Worm (Caenorhabditis elegans) whole organism, young adult: Measurements from ENCODE around the gene msp-40.

ENCODE experiments used
- B0019.2 ChIP-seq: fragments of 200-800 bp; sonication (Bioruptor generic); conservative IDR thresholded peaks from 2 replicates; pipeline ENCODE4 v1.3.6; 2022; ENCODE audit warnings: missing genetic modification reagents, missing genetic modification characterization, missing compliant biosample characterization
- B0261.1 ChIP-seq: sonication (generic microtip); optimal IDR thresholded peaks from 2 replicates; lab custom pipeline; 2016; ENCODE audit warnings: mild to moderate bottlenecking, missing genetic modification characterization, moderate library complexity, missing compliant biosample characterization
- F10E7.11 ChIP-seq: sonication (generic microtip); optimal IDR thresholded peaks from 2 replicates; lab custom pipeline; 2017; ENCODE audit warnings: mild to moderate bottlenecking, missing genetic modification characterization, moderate library complexity, missing compliant biosample characterization
- F33H1.4 ChIP-seq: fragments of 200-800 bp; sonication (Bioruptor generic); IDR thresholded peaks from 2 replicates; pipeline ENCODE4 v1.3.6; 2022; ENCODE audit warnings: missing genetic modification reagents, missing genetic modification characterization, missing compliant biosample characterization
- F52B5.7 ChIP-seq: sonication (generic microtip); optimal IDR thresholded peaks from 2 replicates; lab custom pipeline; 2016; ENCODE audit warnings: mild to moderate bottlenecking, missing genetic modification characterization, missing compliant biosample characterization
- F55B11.4 ChIP-seq: sonication (generic microtip); optimal IDR thresholded peaks from 2 replicates; lab custom pipeline; 2016; ENCODE audit warnings: missing compliant biosample characterization, missing genetic modification characterization, borderline replicate concordance; ENCODE audit not compliant: insufficient read depth
- F57C9.4 ChIP-seq: sonication (generic microtip); optimal IDR thresholded peaks from 2 replicates; lab custom pipeline; 2017; ENCODE audit warnings: mild to moderate bottlenecking, missing genetic modification characterization, missing compliant biosample characterization
- K12H6.12 ChIP-seq: fragments of 200-800 bp; sonication (Bioruptor generic); optimal IDR thresholded peaks from 2 replicates; lab custom pipeline; 2018; ENCODE audit warnings: mild to moderate bottlenecking, missing genetic modification characterization, missing compliant biosample characterization
- T26A5.8 ChIP-seq: sonication (generic microtip); optimal IDR thresholded peaks from 2 replicates; lab custom pipeline; 2016; ENCODE audit warnings: missing genetic modification characterization, missing compliant biosample characterization
- Y53F4B.3 ChIP-seq: fragments of 200-800 bp; sonication (Bioruptor generic); IDR thresholded peaks from 2 replicates; pipeline ENCODE4 v1.3.6; 2022; ENCODE audit warnings: missing genetic modification reagents, missing genetic modification characterization, missing compliant biosample characterization
- Y95B8A.8 ChIP-seq: fragments of 200-800 bp; sonication (Bioruptor generic); IDR thresholded peaks from 2 replicates; pipeline ENCODE4 v1.3.6; 2022; ENCODE audit warnings: missing genetic modification reagents, missing genetic modification characterization, missing compliant biosample characterization
- ama-1 ChIP-seq, 3 experiments: fragments of 150-350 bp in 1 of 3; sonication (generic microtip) in 2 of 3; optimal IDR thresholded peaks; 2 replicates each; lab custom pipeline; 2014 to 2018; ENCODE audit warnings: missing biosample characterization in 2 of 3, missing genetic modification characterization in 2 of 3, missing genetic modification reagents in 2 of 3
- athp-1 ChIP-seq: sonication (generic microtip); optimal IDR thresholded peaks from 2 replicates; lab custom pipeline; 2017; ENCODE audit warnings: mild to moderate bottlenecking, missing genetic modification characterization, missing compliant biosample characterization
- attf-5 ChIP-seq: fragments of 200-800 bp; sonication (Bioruptor generic); optimal IDR thresholded peaks from 2 replicates; lab custom pipeline; 2018; ENCODE audit warnings: mild to moderate bottlenecking, missing genetic modification characterization, missing compliant biosample characterization
- ceh-100 ChIP-seq: fragments of 200-800 bp; sonication (Bioruptor generic); IDR thresholded peaks from 2 replicates; pipeline ENCODE4 v1.3.6; 2022; ENCODE audit warnings: missing genetic modification reagents, missing genetic modification characterization, missing compliant biosample characterization
- ceh-27 ChIP-seq: fragments of 200-800 bp; sonication (Bioruptor generic); optimal IDR thresholded peaks from 2 replicates; lab custom pipeline; 2018; ENCODE audit warnings: mild to moderate bottlenecking, missing genetic modification characterization, moderate library complexity, missing compliant biosample characterization
- ceh-91 ChIP-seq: fragments of 200-800 bp; sonication (Bioruptor generic); IDR thresholded peaks from 2 replicates; pipeline ENCODE4 v1.3.6; 2022; ENCODE audit warnings: missing genetic modification reagents, missing genetic modification characterization, missing compliant biosample characterization
- chd-7 ChIP-seq: sonication (generic microtip); optimal IDR thresholded peaks from 2 replicates; lab custom pipeline; 2016; ENCODE audit warnings: mild to moderate bottlenecking, missing genetic modification characterization, moderate library complexity, missing compliant biosample characterization
- efl-1 ChIP-seq: fragments of 150-350 bp; optimal IDR thresholded peaks from 2 replicates; lab custom pipeline; 2014; ENCODE audit warnings: missing biosample characterization, missing genetic modification reagents, missing genetic modification characterization
- egrh-3 ChIP-seq: fragments of 200-800 bp; sonication (Bioruptor generic); IDR thresholded peaks from 2 replicates; pipeline ENCODE4 v1.3.6; 2022; ENCODE audit warnings: missing genetic modification reagents, missing genetic modification characterization, missing compliant biosample characterization
- ets-4 ChIP-seq: fragments of 200-800 bp; sonication (Bioruptor generic); optimal IDR thresholded peaks from 2 replicates; lab custom pipeline; 2018; ENCODE audit warnings: mild to moderate bottlenecking, missing genetic modification characterization, missing compliant biosample characterization
- lin-26 ChIP-seq: fragments of 200-800 bp; sonication (Bioruptor generic); IDR thresholded peaks from 2 replicates; pipeline ENCODE4 v1.3.6; 2022; ENCODE audit warnings: missing genetic modification reagents, missing genetic modification characterization, missing compliant biosample characterization
- lir-1 ChIP-seq: fragments of 200-800 bp; sonication (Bioruptor generic); conservative IDR thresholded peaks from 2 replicates; pipeline ENCODE4 v1.3.6; 2022; ENCODE audit warnings: missing genetic modification reagents, missing genetic modification characterization, missing compliant biosample characterization
- lsy-27 ChIP-seq: sonication (generic microtip); optimal IDR thresholded peaks from 2 replicates; lab custom pipeline; 2017; ENCODE audit warnings: missing genetic modification characterization, mild to moderate bottlenecking, missing compliant biosample characterization, antibody characterized with exemption, missing genotype, borderline replicate concordance; ENCODE audit not compliant: insufficient read depth
- madf-3 ChIP-seq: fragments of 200-800 bp; sonication (Bioruptor generic); IDR thresholded peaks from 2 replicates; pipeline ENCODE4 v1.3.6; 2022; ENCODE audit warnings: missing genetic modification reagents, missing genetic modification characterization, missing compliant biosample characterization
- madf-6 ChIP-seq: fragments of 200-800 bp; sonication (Bioruptor generic); IDR thresholded peaks from 2 replicates; pipeline ENCODE4 v1.3.6; 2022; ENCODE audit warnings: missing genetic modification reagents, missing genetic modification characterization, missing compliant biosample characterization
- mcd-1 ChIP-seq: fragments of 200-800 bp; sonication (Bioruptor generic); IDR thresholded peaks from 2 replicates; pipeline ENCODE4 v1.3.6; 2022; ENCODE audit warnings: missing genetic modification reagents, missing genetic modification characterization, missing compliant biosample characterization
- mel-28 ChIP-seq: sonication (generic microtip); optimal IDR thresholded peaks from 2 replicates; lab custom pipeline; 2016; ENCODE audit warnings: borderline replicate concordance, mild to moderate bottlenecking, missing genetic modification characterization, missing compliant biosample characterization
- mes-4 ChIP-seq: sonication (generic microtip); optimal IDR thresholded peaks from 2 replicates; lab custom pipeline; 2016; ENCODE audit warnings: missing genotype, missing genetic modification characterization, missing compliant biosample characterization
- nfya-1 ChIP-seq: sonication (generic microtip); optimal IDR thresholded peaks from 2 replicates; lab custom pipeline; 2017; ENCODE audit warnings: antibody characterized with exemption, missing compliant biosample characterization, missing genetic modification characterization, borderline replicate concordance; ENCODE audit not compliant: insufficient read depth
- nfyb-1 ChIP-seq: fragments of 200-800 bp; sonication (Bioruptor generic); IDR thresholded peaks from 2 replicates; pipeline ENCODE4 v1.3.6; 2022; ENCODE audit warnings: missing genetic modification reagents, missing genetic modification characterization, missing compliant biosample characterization
- nhr-120 ChIP-seq: fragments of 200-800 bp; sonication (Bioruptor generic); IDR thresholded peaks from 2 replicates; pipeline ENCODE4 v1.3.6; 2022; ENCODE audit warnings: missing genetic modification characterization, missing compliant biosample characterization
- nhr-27 ChIP-seq: fragments of 200-800 bp; sonication (Bioruptor generic); optimal IDR thresholded peaks from 2 replicates; lab custom pipeline; 2018; ENCODE audit warnings: mild to moderate bottlenecking, missing genetic modification characterization, moderate library complexity, missing compliant biosample characterization
- nhr-90 ChIP-seq: sonication (generic microtip); optimal IDR thresholded peaks from 2 replicates; lab custom pipeline; 2016; ENCODE audit warnings: missing genotype, mild to moderate bottlenecking, missing genetic modification characterization, missing compliant biosample characterization
- rec-8 ChIP-seq, 2 experiments: sonication (generic microtip); optimal IDR thresholded peaks; 2 replicates each; lab custom pipeline; 2016; ENCODE audit warnings: mild to moderate bottlenecking in 2 of 2, missing genetic modification characterization in 2 of 2, missing genetic modification reagents in 2 of 2, missing genotype in 2 of 2, missing biosample characterization in 1 of 2, missing compliant biosample characterization in 1 of 2, moderate library complexity in 1 of 2
- sea-2 ChIP-seq: fragments of 200-800 bp; sonication (Bioruptor generic); IDR thresholded peaks from 2 replicates; pipeline ENCODE4 v1.3.6; 2022; ENCODE audit warnings: missing genetic modification characterization, missing compliant biosample characterization
- snpc-3.4 ChIP-seq: sonication (generic microtip); optimal IDR thresholded peaks from 2 replicates; lab custom pipeline; 2017; ENCODE audit warnings: missing genetic modification characterization, mild to moderate bottlenecking, missing compliant biosample characterization, antibody characterized with exemption, moderate library complexity, missing genotype, missing genetic modification reagents
- tbp1 ChIP-seq: fragments of 200-800 bp; sonication (Bioruptor generic); optimal IDR thresholded peaks from 2 replicates; lab custom pipeline; 2018; ENCODE audit warnings: mild to moderate bottlenecking, missing genetic modification characterization, missing compliant biosample characterization
- tbx-9 ChIP-seq: sonication (generic microtip); optimal IDR thresholded peaks from 2 replicates; lab custom pipeline; 2016; ENCODE audit warnings: borderline replicate concordance, missing genetic modification characterization, inconsistent platforms, missing compliant biosample characterization
- xnd-1 ChIP-seq: sonication (generic microtip); optimal IDR thresholded peaks from 2 replicates; lab custom pipeline; 2016; ENCODE audit warnings: missing genotype, missing genetic modification reagents, missing genetic modification characterization, missing compliant biosample characterization
- zfh-2 ChIP-seq: fragments of 200-800 bp; sonication (Bioruptor generic); conservative IDR thresholded peaks from 2 replicates; pipeline ENCODE4 v1.3.6; 2022; ENCODE audit warnings: missing genetic modification reagents, missing genetic modification characterization, missing compliant biosample characterization

The msp-40 gene

DNA sequence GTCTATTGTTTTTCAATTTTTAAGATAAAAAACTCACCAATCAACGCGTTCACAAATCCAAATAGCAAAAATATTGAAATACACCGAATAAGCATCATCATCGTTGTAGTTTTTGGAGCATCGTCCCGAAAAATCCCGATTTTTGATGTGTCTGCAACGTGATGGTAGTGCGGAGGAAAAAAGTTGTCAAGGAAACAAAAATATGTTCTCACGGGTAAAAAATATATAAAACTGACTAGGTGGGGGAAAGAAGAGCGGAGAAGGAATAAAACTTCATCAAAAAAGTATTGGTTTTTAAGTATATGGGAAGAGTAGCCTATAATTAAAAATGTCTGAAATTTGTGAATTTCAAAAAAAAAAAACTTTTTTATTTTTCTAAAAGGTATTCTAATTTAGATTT lies 13.2 kb upstream of the msp-40 start, which contains the start of gene rig-6:
Gene rig-6 (minus strand): TSS at position 101 of the 400 bp plus-strand sequence.
- TF ChIP-seq F55B11.4 (no peak), madf-6 (no peak), efl-1 (no peak), mcd-1 (GFP tag; lab: Robert Waterston, UW) (no peak), mel-28 (tag; lab: Kevin White, UChicago) (no peak), egrh-3 (GFP tag; lab: Robert Waterston, UW) (no peak), tbp1 (GFP tag; lab: Kevin White, UChicago) (no peak), F10E7.11 (tag; lab: Kevin White, UChicago) (no peak), snpc-3.4 (no peak), madf-3 (no peak)

DNA sequence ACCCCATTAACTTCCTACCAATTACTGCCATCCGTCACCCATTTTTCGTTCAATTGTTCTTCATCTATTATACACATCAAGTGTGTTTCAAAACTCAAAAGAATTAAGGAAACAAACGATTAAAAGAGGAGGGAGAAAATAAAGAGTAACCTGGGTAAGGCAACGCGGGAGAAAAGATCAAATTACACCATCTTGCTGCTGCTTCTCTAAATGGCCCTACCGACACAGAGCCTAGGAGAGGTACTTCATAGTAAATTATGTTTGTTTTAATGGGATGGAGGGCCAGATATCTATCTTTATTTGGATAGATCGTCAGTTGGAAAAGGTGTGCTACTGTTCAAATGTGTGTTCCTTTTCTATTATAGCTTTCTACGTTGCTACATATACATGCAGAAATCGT lies 9.9 kb upstream of the msp-40 start:
- TF ChIP-seq tbx-9 (tag; lab: Kevin White, UChicago) = no peak
- no peak for TF ChIP-seq ceh-91 (GFP tag; lab: Robert Waterston, UW)
- no peak for TF ChIP-seq ceh-100
- no peak for TF ChIP-seq mes-4
- TF ChIP-seq T26A5.8 (tag; lab: Kevin White, UChicago) = no peak
- no peak for TF ChIP-seq nhr-27 (tag; lab: Kevin White, UChicago)
- no peak for TF ChIP-seq K12H6.12
- TF ChIP-seq xnd-1 (tag; lab: Kevin White, UChicago) = no peak
- TF ChIP-seq nhr-90 (tag; lab: Kevin White, UChicago) = no peak
- TF ChIP-seq ceh-27 (GFP tag; lab: Kevin White, UChicago) = no peak
- no peak for TF ChIP-seq lin-26 (GFP tag; lab: Robert Waterston, UW)
- no peak for TF ChIP-seq F57C9.4 (tag; lab: Kevin White, UChicago)
- no peak for TF ChIP-seq ama-1 (optimal IDR thresholded peaks at IDR 0.05; lab: Kevin White, UChicago)
- TF ChIP-seq ama-1 (GFP tag; optimal IDR thresholded peaks at IDR 0.05; lab: Kevin White, UChicago) = no peak
- no peak for TF ChIP-seq rec-8 (tag; optimal IDR thresholded peaks at IDR 0.05; lab: Kevin White, UChicago)
- no peak for TF ChIP-seq B0261.1 (tag; lab: Kevin White, UChicago)
- no peak for TF ChIP-seq attf-5 (GFP tag; lab: Kevin White, UChicago)
- TF ChIP-seq zfh-2 (GFP tag; lab: Robert Waterston, UW) = no peak
- no peak for TF ChIP-seq nfya-1 (tag; lab: Kevin White, UChicago)
- no peak for TF ChIP-seq nfyb-1
- TF ChIP-seq Y53F4B.3 (GFP tag; lab: Robert Waterston, UW) = no peak

ce11 chrII:4818780-4819179 lies 6.4 kb upstream of the msp-40 start:
- TF ChIP-seq nhr-120 (no peak), F57C9.4 (tag; lab: Kevin White, UChicago) (no peak), Y95B8A.8 (GFP tag; lab: Robert Waterston, UW) (no peak), egrh-3 (GFP tag; lab: Robert Waterston, UW) (no peak), nhr-27 (tag; lab: Kevin White, UChicago) (no peak), lsy-27 (tag; lab: Kevin White, UChicago) (no peak), ets-4 (GFP tag; lab: Kevin White, UChicago) (no peak), sea-2 (GFP tag; lab: Robert Waterston, UW) (no peak), chd-7 (no peak), B0019.2 (no peak), athp-1 (tag; lab: Kevin White, UChicago) (no peak), F52B5.7 (tag; lab: Kevin White, UChicago) (no peak), mel-28 (tag; lab: Kevin White, UChicago) (no peak), lir-1 (no peak), F33H1.4 (GFP tag; lab: Robert Waterston, UW) (no peak)
